Worm (Caenorhabditis elegans): ENCODE data around the gene col-89.

col-89 gene

DNA sequence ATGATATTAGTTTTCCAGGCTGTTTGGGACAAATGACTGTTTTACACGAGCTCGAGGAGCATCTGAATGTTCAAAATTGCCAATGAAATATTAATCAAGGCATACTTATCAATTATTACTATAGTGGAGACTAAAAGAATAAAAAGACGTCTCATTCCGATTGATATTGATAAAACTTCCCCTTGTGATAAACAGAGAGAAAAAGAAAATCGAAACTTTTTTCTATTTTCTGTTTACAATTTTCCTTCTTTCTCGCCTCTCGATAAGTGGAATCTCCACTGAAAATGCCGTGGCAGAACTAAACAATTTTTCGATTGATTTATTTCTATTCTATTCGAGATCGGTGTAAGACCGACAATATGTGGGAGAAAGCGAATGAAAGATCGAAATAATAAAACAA is 31.9 kb downstream of the col-89 start, which contains the start of gene B0393.9:
Gene B0393.9 (minus strand): TSS at position 303 of the 400 bp plus-strand sequence.
- TF ChIP-seq hsf-1 (GFP tag; IDR thresholded peaks at IDR 0.05) (no peak), nhr-80 (tag; optimal IDR thresholded peaks at IDR 0.05) (peak; percentile 20), nhr-90 (tag; optimal IDR thresholded peaks at IDR 0.05) (no peak)

DNA sequence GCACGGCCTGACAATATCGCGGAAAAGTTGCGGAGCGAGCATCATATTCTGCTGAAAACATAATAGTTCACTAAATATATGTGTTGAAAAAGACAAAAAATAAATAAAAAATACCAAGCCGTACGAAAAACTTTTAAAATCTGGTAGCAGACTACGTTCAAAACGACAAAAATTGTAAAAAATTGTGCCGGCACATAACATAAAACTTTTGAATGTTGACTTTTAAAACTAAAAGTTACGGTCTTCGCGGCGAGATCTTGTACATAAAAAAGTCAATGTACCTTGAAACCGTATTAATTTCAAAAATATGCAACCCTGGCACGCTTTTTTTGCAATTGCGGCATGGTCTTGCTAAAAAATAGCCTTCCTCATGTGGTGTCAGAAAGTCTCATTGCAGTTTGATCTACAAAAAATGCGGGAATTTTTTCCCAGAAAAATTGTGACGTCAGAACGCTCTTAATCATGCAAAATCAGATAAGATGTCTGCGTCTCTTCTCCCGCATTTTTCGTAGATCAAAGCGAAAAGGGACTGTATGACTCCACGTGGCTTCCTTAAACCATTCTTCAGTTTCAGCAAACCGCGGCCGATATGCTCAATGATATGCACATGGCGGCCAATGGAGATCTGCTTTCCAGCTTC is 34.1 kb downstream of the col-89 start, which contains the start of the genes gex-5 and C38D4.10:
Gene gex-5 (minus strand): TSS at position 51 of the 640 bp plus-strand sequence.
Gene C38D4.10 (plus strand): TSS at position 590 of the 640 bp plus-strand sequence.
- TF ChIP-seq D2030.7 (GFP tag; IDR thresholded peaks at IDR 0.05) (peak; percentile 62), him-1 (tag; optimal IDR thresholded peaks at IDR 0.05) (peak; percentile 12), lsl-1 (GFP tag; optimal IDR thresholded peaks at IDR 0.05) (peak; percentile 78), efl-1 (GFP tag; optimal IDR thresholded peaks at IDR 0.05) (peak; percentile 63), C17E4.6 (GFP tag; IDR thresholded peaks at IDR 0.05) (peak; percentile 53; the same call in 1 of the 2 replicates), aptf-2 (GFP tag; conservative IDR thresholded peaks at IDR 0.05) (0 out of 2 replicates have a peak, but pooled peaks have one; percentile 25), xnd-1 (tag; optimal IDR thresholded peaks at IDR 0.05) (peak; percentile 73), madf-6 (GFP tag; IDR thresholded peaks at IDR 0.05) (peak; percentile 88), lin-54 (GFP tag; optimal IDR thresholded peaks at IDR 0.05) (peak; percentile 43), hmg-1.2 (GFP tag; IDR thresholded peaks at IDR 0.05) (peak; percentile 24; the same call in 1 of the 2 replicates), dpl-1 (GFP tag; optimal IDR thresholded peaks at IDR 0.05) (peak; percentile 24), F33H1.4 (GFP tag; IDR thresholded peaks at IDR 0.05) (peak; percentile 77), pbrm-1 (GFP tag; IDR thresholded peaks at IDR 0.05) (0 out of 2 replicates have a peak, but pooled peaks have one; percentile 21), madf-8 (GFP tag; conservative IDR thresholded peaks at IDR 0.05) (peak; percentile 56), snpc-1.3 (tag; optimal IDR thresholded peaks at IDR 0.05; ENCODE audit: insufficient read depth) (peak; percentile 12), rcor-1 (GFP tag; IDR thresholded peaks at IDR 0.05) (0 out of 2 replicates have a peak, but pooled peaks have one; percentile 12)

DNA sequence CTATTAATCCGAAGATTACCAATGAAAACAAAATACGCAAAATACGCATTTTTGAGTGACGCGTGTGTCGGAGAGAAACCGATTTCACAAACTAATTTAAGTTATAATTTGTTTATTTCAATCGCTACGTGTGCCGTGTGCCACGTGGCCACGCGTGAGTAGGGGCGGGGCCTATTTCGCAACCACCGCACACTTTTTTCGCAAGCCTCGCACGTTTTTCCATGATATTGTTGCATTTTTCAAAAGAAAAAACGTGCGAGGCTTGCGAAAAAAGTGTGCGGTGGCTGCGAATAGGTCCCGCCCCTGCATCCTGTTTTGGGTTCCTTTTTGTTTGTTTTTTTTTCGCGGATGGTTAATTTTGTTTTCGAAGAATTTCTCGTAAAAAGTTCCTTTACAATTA is 37.2 kb downstream of the col-89 start, which contains the start of gene enu-3.2:
Gene enu-3.2 (minus strand): TSS at position 105 of the 400 bp plus-strand sequence.
- TF ChIP-seq aptf-2 (GFP tag; conservative IDR thresholded peaks at IDR 0.05) (0 out of 2 replicates have a peak, but pooled peaks have one; percentile 33), ceh-91 (GFP tag; IDR thresholded peaks at IDR 0.05) (peak; percentile 27; the same call in 1 of the 2 replicates), mcd-1 (GFP tag; IDR thresholded peaks at IDR 0.05) (peak; percentile 53), madf-8 (GFP tag; conservative IDR thresholded peaks at IDR 0.05) (peak; percentile 33; the same call in 1 of the 2 replicates), Y53G8AR.9 (GFP tag; conservative IDR thresholded peaks at IDR 0.05) (0 out of 2 replicates have a peak, but pooled peaks have one; percentile 9), pbrm-1 (GFP tag; IDR thresholded peaks at IDR 0.05) (peak; percentile 70), F33H1.4 (GFP tag; IDR thresholded peaks at IDR 0.05) (peak; percentile 64), D2030.7 (GFP tag; IDR thresholded peaks at IDR 0.05) (peak; percentile 55), ceh-100 (GFP tag; IDR thresholded peaks at IDR 0.05) (peak; percentile 20; the same call in 1 of the 2 replicates), hmg-1.2 (GFP tag; IDR thresholded peaks at IDR 0.05) (peak; percentile 26; the same call in 1 of the 2 replicates), xnd-1 (tag; optimal IDR thresholded peaks at IDR 0.05) (peak; percentile 40), madf-6 (GFP tag; IDR thresholded peaks at IDR 0.05) (peak; percentile 49; the same call in 1 of the 2 replicates), rcor-1 (GFP tag; IDR thresholded peaks at IDR 0.05) (peak; percentile 35; the same call in 1 of the 2 replicates)

DNA sequence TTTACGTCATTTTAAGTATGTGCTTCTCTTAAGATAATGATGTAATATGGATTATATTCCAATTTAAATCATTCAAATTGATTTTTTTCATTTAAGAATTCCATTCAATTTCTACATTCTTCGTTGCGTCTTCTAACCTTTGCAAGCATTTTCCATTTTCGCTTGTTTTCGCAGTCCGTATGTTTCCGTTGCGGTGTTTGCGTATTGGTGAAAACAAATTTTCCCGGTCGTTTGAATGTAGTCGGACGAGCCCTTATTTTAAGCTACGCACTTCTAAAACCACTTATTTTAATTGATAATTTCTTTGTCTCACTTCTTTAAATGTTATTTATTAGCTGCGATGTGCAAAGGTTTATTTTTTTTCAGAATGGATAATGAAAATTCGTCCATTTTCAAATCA is 37.8 kb downstream of the col-89 start, which contains the start of gene mel-28:
Gene mel-28 (plus strand): TSS at position 367 of the 400 bp plus-strand sequence.
- TF ChIP-seq unc-130 (GFP tag; optimal IDR thresholded peaks at IDR 0.05) (no peak), attf-5 (GFP tag; optimal IDR thresholded peaks at IDR 0.05) (peak; percentile 33)

DNA sequence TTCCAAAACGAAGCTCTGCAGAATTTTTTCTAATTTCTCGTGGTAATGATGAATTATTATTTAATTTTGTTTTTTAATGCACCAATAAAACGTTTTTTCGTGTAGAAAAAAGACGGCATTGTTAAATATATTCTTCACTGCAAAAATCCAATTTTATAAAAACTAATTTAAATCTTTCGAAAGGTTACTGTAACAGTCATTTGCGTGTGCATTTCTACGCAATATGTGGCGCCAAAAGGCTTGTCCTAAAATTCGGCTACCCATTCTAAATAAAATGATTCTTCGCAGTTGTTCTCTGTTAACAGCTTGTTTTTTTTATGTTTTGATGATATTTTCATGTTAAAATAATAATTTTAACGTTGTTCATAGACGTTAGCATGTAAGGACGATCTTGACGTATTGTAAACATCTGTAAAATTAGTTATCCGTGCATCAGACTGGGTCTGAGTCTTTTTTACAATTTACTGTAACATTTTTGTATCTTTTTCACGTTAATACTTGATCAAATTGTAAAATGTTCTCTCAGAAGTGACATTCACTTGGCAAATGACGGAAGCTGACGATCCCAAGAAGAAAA is 44.7 kb downstream of the col-89 start, which contains the start of gene mip-1:
Gene mip-1 (plus strand): TSS at position 527 of the 577 bp plus-strand sequence.
- TF ChIP-seq lir-1 (GFP tag; conservative IDR thresholded peaks at IDR 0.05) (no peak), mes-4 (tag; optimal IDR thresholded peaks at IDR 0.05) (no peak), fkh-3 (tag; optimal IDR thresholded peaks at IDR 0.05) (no peak), hmg-1.2 (GFP tag; IDR thresholded peaks at IDR 0.05) (no peak; the same call in 1 of the 2 replicates), athp-1 (tag; optimal IDR thresholded peaks at IDR 0.05) (no peak), ztf-22 (GFP tag; optimal IDR thresholded peaks at IDR 0.05) (no peak), ama-1 (optimal IDR thresholded peaks at IDR 0.05) (no peak), ama-1 (GFP tag; optimal IDR thresholded peaks at IDR 0.05) (no peak), tbp1 (GFP tag; optimal IDR thresholded peaks at IDR 0.05) (no peak), snpc-3.4 (tag; optimal IDR thresholded peaks at IDR 0.05) (peak; percentile 65), let-607 (tag; optimal IDR thresholded peaks at IDR 0.05) (no peak), bed-2 (GFP tag; IDR thresholded peaks at IDR 0.05) (no peak), nfyb-1 (GFP tag; IDR thresholded peaks at IDR 0.05) (no peak), chd-7 (tag; optimal IDR thresholded peaks at IDR 0.05) (no peak)
